Worm (Caenorhabditis elegans): ENCODE results near the gene C08F8.2.

C08F8.2 gene

DNA sequence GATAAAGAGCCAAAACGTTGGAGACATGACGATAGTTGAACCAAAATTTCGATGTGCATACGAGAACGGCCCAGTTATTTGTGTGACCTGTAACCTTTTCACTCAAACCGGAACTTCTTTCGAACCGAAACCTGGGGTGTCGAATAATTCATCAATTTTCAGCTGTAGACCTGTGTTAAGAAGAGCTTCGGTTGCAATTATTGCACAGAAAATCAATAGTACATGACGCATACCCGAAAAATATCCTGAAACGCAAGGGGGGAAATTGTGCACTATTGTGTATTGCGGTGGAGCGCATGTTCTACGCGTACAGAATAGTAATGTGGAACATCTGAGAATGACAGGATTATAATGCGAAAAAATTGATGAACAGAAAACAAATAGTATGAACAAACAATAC, 41.0 kb upstream of the C08F8.2 start, which contains the start of gene pigk-1 (continued):
- peak; percentile 48; the same call in 1 of the 2 replicates for TF ChIP-seq mcd-1 (GFP tag; IDR thresholded peaks at IDR 0.05)
- TF ChIP-seq nhr-90 (tag; optimal IDR thresholded peaks at IDR 0.05) = no peak
- TF ChIP-seq nhr-27 (tag; optimal IDR thresholded peaks at IDR 0.05) = no peak
- peak; percentile 34 for TF ChIP-seq unc-130 (GFP tag; optimal IDR thresholded peaks at IDR 0.05)
- no peak for TF ChIP-seq sea-2 (GFP tag; IDR thresholded peaks at IDR 0.05)
- TF ChIP-seq madf-6 (GFP tag; IDR thresholded peaks at IDR 0.05) = peak; percentile 82
- TF ChIP-seq F52B5.7 (tag; optimal IDR thresholded peaks at IDR 0.05) = no peak
- TF ChIP-seq K11D2.4 (GFP tag; IDR thresholded peaks at IDR 0.05) = no peak
- TF ChIP-seq die-1 (tag; optimal IDR thresholded peaks at IDR 0.05) = no peak
- TF ChIP-seq ekl-4 (GFP tag; IDR thresholded peaks at IDR 0.05) = peak; percentile 57
- peak; percentile 50 for TF ChIP-seq tbp1 (GFP tag; optimal IDR thresholded peaks at IDR 0.05)
- TF ChIP-seq K12H6.12 (tag; optimal IDR thresholded peaks at IDR 0.05) = no peak
- TF ChIP-seq T07F8.4 (tag; optimal IDR thresholded peaks at IDR 0.05) = no peak
- TF ChIP-seq T26A5.8 (tag; optimal IDR thresholded peaks at IDR 0.05) = peak; percentile 48
- no peak for TF ChIP-seq egl-44 (GFP tag; IDR thresholded peaks at IDR 0.05)
- no peak; the same call in 1 of the 2 replicates for TF ChIP-seq ceh-100 (GFP tag; IDR thresholded peaks at IDR 0.05)
- TF ChIP-seq cebp-1 (GFP tag; IDR thresholded peaks at IDR 0.05) = no peak
- no peak for TF ChIP-seq cebp-1 (tag; optimal IDR thresholded peaks at IDR 0.05)
- TF ChIP-seq fkh-3 (tag; optimal IDR thresholded peaks at IDR 0.05) = no peak
- TF ChIP-seq ztf-26 (tag; optimal IDR thresholded peaks at IDR 0.05) = no peak
- peak; percentile 83 for TF ChIP-seq F39B2.1 (GFP tag; IDR thresholded peaks at IDR 0.05)
- TF ChIP-seq bed-1 (GFP tag; IDR thresholded peaks at IDR 0.05) = peak; percentile 69; the same call in 1 of the 2 replicates
- no peak for TF ChIP-seq F57C9.4 (tag; optimal IDR thresholded peaks at IDR 0.05)
- TF ChIP-seq athp-1 (tag; optimal IDR thresholded peaks at IDR 0.05) = peak; percentile 28
- TF ChIP-seq atf-7 (tag; optimal IDR thresholded peaks at IDR 0.05) = no peak
- TF ChIP-seq egrh-3 (GFP tag; IDR thresholded peaks at IDR 0.05) = no peak
- TF ChIP-seq lin-40 (tag; optimal IDR thresholded peaks at IDR 0.05) = no peak
- no peak for TF ChIP-seq pha-4 (tag; optimal IDR thresholded peaks at IDR 0.05)
- no peak for TF ChIP-seq F55B11.4 (tag; optimal IDR thresholded peaks at IDR 0.05; ENCODE audit: borderline replicate concordance, insufficient read depth)
- no peak for TF ChIP-seq rec-8 (tag; optimal IDR thresholded peaks at IDR 0.05)
- no peak for TF ChIP-seq rpc-1 (optimal IDR thresholded peaks at IDR 0.05)
- no peak for TF ChIP-seq rpc-1 (tag; optimal IDR thresholded peaks at IDR 0.05)
- TF ChIP-seq hrde-1 (tag; optimal IDR thresholded peaks at IDR 0.05; ENCODE audit: borderline replicate concordance) = no peak
- no peak for TF ChIP-seq zim-3 (tag; optimal IDR thresholded peaks at IDR 0.05)

DNA sequence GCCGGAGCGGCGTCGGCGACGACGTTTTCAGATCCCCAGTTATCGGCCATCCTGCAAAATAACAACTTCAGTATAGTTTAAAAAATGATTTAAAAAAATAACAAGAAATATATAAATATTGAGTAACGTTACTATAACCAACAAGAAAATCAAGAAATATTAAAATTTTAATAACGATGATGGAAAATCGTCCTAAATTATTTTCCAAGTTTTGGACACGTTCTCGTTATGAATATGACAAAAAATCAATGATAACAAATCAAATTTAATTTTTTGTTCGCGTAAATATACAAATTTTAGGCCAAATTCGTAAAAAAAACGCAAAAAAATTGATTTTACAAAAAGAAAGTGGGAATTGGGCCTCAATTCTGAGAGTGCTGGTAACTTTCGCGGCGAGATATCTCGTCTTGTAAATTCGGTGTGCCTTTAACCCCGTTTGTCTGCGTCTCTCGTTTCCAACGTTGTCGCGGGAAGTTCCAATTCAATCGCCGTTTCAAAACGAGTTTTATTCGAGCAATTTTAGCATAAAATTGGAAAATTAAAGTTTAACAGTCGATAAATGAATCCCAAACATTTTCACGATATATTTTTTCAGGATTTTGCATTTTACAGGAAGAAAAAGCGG, 39.7 kb upstream of the C08F8.2 start, which contains the start of gene rps-5:
rps-5 (minus strand) TSS at position 51 of the 625 bp plus-strand sequence.
- no peak for TF ChIP-seq cebp-1 (GFP tag; IDR thresholded peaks at IDR 0.05)
- TF ChIP-seq cebp-1 (tag; optimal IDR thresholded peaks at IDR 0.05) = peak; percentile 19
- no peak for TF ChIP-seq rpc-1 (optimal IDR thresholded peaks at IDR 0.05)
- no peak for TF ChIP-seq rpc-1 (tag; optimal IDR thresholded peaks at IDR 0.05)
- peak; percentile 33 for TF ChIP-seq snpc-1.3 (tag; optimal IDR thresholded peaks at IDR 0.05; ENCODE audit: insufficient read depth)
- no peak for TF ChIP-seq nhr-80 (tag; optimal IDR thresholded peaks at IDR 0.05)
- TF ChIP-seq ekl-4 (GFP tag; IDR thresholded peaks at IDR 0.05) = no peak
- no peak; the same call in 1 of the 2 replicates for TF ChIP-seq madf-8 (GFP tag; conservative IDR thresholded peaks at IDR 0.05)
- TF ChIP-seq F23B12.7 (tag; optimal IDR thresholded peaks at IDR 0.05; ENCODE audit: insufficient read depth) = peak; percentile 13
- no peak for TF ChIP-seq nfya-2 (GFP tag; IDR thresholded peaks at IDR 0.05)
- peak; percentile 83 for TF ChIP-seq F33H1.4 (GFP tag; IDR thresholded peaks at IDR 0.05)
- no peak for TF ChIP-seq snpc-4 (GFP tag; optimal IDR thresholded peaks at IDR 0.05)
- TF ChIP-seq snpc-4 (tag; optimal IDR thresholded peaks at IDR 0.05) = peak in 2 of 4 experiments; percentile 29 to 31
- no peak for TF ChIP-seq hrde-1 (tag; optimal IDR thresholded peaks at IDR 0.05; ENCODE audit: borderline replicate concordance)
- peak; percentile 40; the same call in 1 of the 2 replicates for TF ChIP-seq rcor-1 (GFP tag; IDR thresholded peaks at IDR 0.05)
- TF ChIP-seq lin-26 (GFP tag; IDR thresholded peaks at IDR 0.05) = no peak
- TF ChIP-seq tbp1 (GFP tag; optimal IDR thresholded peaks at IDR 0.05) = peak; percentile 34
- TF ChIP-seq rec-8 (tag; optimal IDR thresholded peaks at IDR 0.05) = no peak
- TF ChIP-seq lin-54 (GFP tag; optimal IDR thresholded peaks at IDR 0.05) = peak; percentile 51
- TF ChIP-seq ceh-100 (GFP tag; IDR thresholded peaks at IDR 0.05) = no peak
- 0 out of 2 replicates have a peak, but pooled peaks have one; percentile 11 for TF ChIP-seq pbrm-1 (GFP tag; IDR thresholded peaks at IDR 0.05)
- TF ChIP-seq F49E8.2 (tag; optimal IDR thresholded peaks at IDR 0.05; ENCODE audit: insufficient read depth) = peak; percentile 19
